Worm (Caenorhabditis elegans) whole organism, L4 larva: ENCODE data around the gene ttr-3.

Experiments used
- F10B5.3 ChIP-seq: sonication (generic microtip); optimal IDR thresholded peaks from 2 replicates; lab custom pipeline; 2016; ENCODE audit warnings: mild to moderate bottlenecking, missing genetic modification characterization, missing compliant biosample characterization
- T20F7.1 ChIP-seq: fragments of 200-800 bp; sonication (Bioruptor generic); optimal IDR thresholded peaks from 2 replicates; lab custom pipeline; 2018; ENCODE audit warnings: mild to moderate bottlenecking, missing genetic modification characterization, missing compliant biosample characterization
- aha-1 ChIP-seq: fragments of 150-350 bp; peaks from one replicate; lab custom pipeline; 2014; ENCODE audit warnings: missing biosample characterization, missing genetic modification characterization
- ama-1 ChIP-seq: fragments of 150-350 bp; optimal IDR thresholded peaks from 2 replicates; lab custom pipeline; 2014; ENCODE audit warnings: inconsistent platforms, mixed read lengths
- attf-4 ChIP-seq: sonication (generic microtip); optimal IDR thresholded peaks from 3 replicates; lab custom pipeline; 2017; ENCODE audit warnings: missing biosample characterization, missing genetic modification characterization
- ceh-20 ChIP-seq: fragments of 200-800 bp; sonication (Bioruptor generic); IDR thresholded peaks from 2 replicates; pipeline ENCODE4 v1.3.6; 2022; ENCODE audit warnings: missing genetic modification reagents, missing genetic modification characterization, missing compliant biosample characterization
- ceh-28 ChIP-seq: fragments of 150-350 bp; optimal IDR thresholded peaks from 2 replicates; lab custom pipeline; 2014; ENCODE audit warnings: missing biosample characterization, missing genetic modification reagents, missing genetic modification characterization
- ceh-82 ChIP-seq: sonication (generic microtip); optimal IDR thresholded peaks from 2 replicates; lab custom pipeline; 2017; ENCODE audit warnings: missing biosample characterization, missing genetic modification characterization
- daf-16 ChIP-seq, 3 experiments: sonication (generic microtip); optimal IDR thresholded peaks; 2 replicates each; lab custom pipeline; 2016 to 2017; ENCODE audit warnings: missing genetic modification characterization in 3 of 3, missing genetic modification reagents in 3 of 3, mild to moderate bottlenecking in 2 of 3, missing compliant biosample characterization in 2 of 3, missing biosample characterization in 1 of 3, moderate library complexity in 1 of 3
- dmd-6 ChIP-seq: fragments of 200-800 bp; sonication (Bioruptor generic); IDR thresholded peaks from 2 replicates; pipeline ENCODE4 v1.3.6; 2022; ENCODE audit warnings: missing genetic modification reagents, missing genetic modification characterization, missing compliant biosample characterization
- dpl-1 ChIP-seq: fragments of 150-350 bp; optimal IDR thresholded peaks from 2 replicates; lab custom pipeline; 2014; ENCODE audit warnings: missing biosample characterization, missing genetic modification reagents, missing genetic modification characterization
- dve-1 ChIP-seq: sonication (generic microtip); optimal IDR thresholded peaks from 2 replicates; lab custom pipeline; 2017; ENCODE audit warnings: antibody characterized with exemption, mild to moderate bottlenecking, missing genetic modification characterization, missing compliant biosample characterization; ENCODE audit not compliant: insufficient read depth
- hlh-11 ChIP-seq: fragments of 200-800 bp; sonication (Bioruptor generic); optimal IDR thresholded peaks from 2 replicates; lab custom pipeline; 2018; ENCODE audit warnings: mild to moderate bottlenecking, missing genetic modification characterization, missing compliant biosample characterization
- hlh-30 ChIP-seq: sonication (generic microtip); optimal IDR thresholded peaks from 2 replicates; lab custom pipeline; 2017; ENCODE audit warnings: antibody characterized with exemption, mild to moderate bottlenecking, missing genetic modification characterization, missing compliant biosample characterization; ENCODE audit not compliant: insufficient read depth
- lin-1 ChIP-seq: fragments of 200-800 bp; sonication (Bioruptor generic); IDR thresholded peaks from 2 replicates; pipeline ENCODE4 v1.3.6; 2022; ENCODE audit warnings: missing genetic modification reagents, missing genetic modification characterization, missing compliant biosample characterization
- lsy-2 ChIP-seq, 2 experiments: fragments of 150-350 bp in 1 of 2; sonication (generic microtip) in 1 of 2; optimal IDR thresholded peaks; 2 replicates each; lab custom pipeline; 2014 to 2017; ENCODE audit warnings: missing biosample characterization in 2 of 2, missing genetic modification characterization in 2 of 2
- madf-5 ChIP-seq, 2 experiments: fragments of 200-800 bp; sonication (Bioruptor generic); IDR thresholded peaks; 2 replicates each; pipeline ENCODE4 v1.3.6; 2022; ENCODE audit warnings: missing compliant biosample characterization in 2 of 2, missing genetic modification characterization in 2 of 2
- mep-1 ChIP-seq: fragments of 150-350 bp; sonication (generic microtip); optimal IDR thresholded peaks from 3 replicates; lab custom pipeline; 2014; ENCODE audit warnings: missing biosample characterization, missing genetic modification characterization
- mxl-2 ChIP-seq: fragments of 200-800 bp; sonication (Bioruptor generic); conservative IDR thresholded peaks from 2 replicates; pipeline ENCODE4 v1.3.6; 2022; ENCODE audit warnings: missing genetic modification reagents, missing genetic modification characterization, missing compliant biosample characterization
- mxl-3 ChIP-seq: fragments of 200-800 bp; sonication (Bioruptor generic); optimal IDR thresholded peaks from 2 replicates; lab custom pipeline; 2018; ENCODE audit warnings: mild to moderate bottlenecking, missing genetic modification characterization, missing compliant biosample characterization
- nhr-11 ChIP-seq: fragments of 150-350 bp; optimal IDR thresholded peaks from 2 replicates; lab custom pipeline; 2014; ENCODE audit warnings: missing biosample characterization, missing genetic modification characterization
- nhr-28 ChIP-seq: fragments of 150-350 bp; optimal IDR thresholded peaks from 2 replicates; lab custom pipeline; 2014; ENCODE audit warnings: missing biosample characterization, missing genetic modification characterization
- nhr-77 ChIP-seq: fragments of 150-350 bp; optimal IDR thresholded peaks from 2 replicates; lab custom pipeline; 2014; ENCODE audit warnings: missing biosample characterization, missing genetic modification characterization
- php-3 ChIP-seq: fragments of 200-800 bp; sonication (Bioruptor generic); IDR thresholded peaks from 2 replicates; pipeline ENCODE4 v1.3.6; 2022; ENCODE audit warnings: missing genetic modification reagents, missing genetic modification characterization, missing compliant biosample characterization
- pqm-1 ChIP-seq: sonication (generic microtip); optimal IDR thresholded peaks from 2 replicates; lab custom pipeline; 2017; ENCODE audit warnings: missing biosample characterization, missing genetic modification characterization
- skn-1 ChIP-seq: fragments of 150-350 bp; optimal IDR thresholded peaks from 2 replicates; lab custom pipeline; 2014; ENCODE audit warnings: missing biosample characterization, missing genetic modification characterization
- unc-62 ChIP-seq, 3 experiments: fragments of 150-350 bp in 1 of 3; sonication (generic microtip); optimal IDR thresholded peaks in 2 of 3; peaks in 1 of 3; 1 replicate in 1 of 3; 2 replicates in 2 of 3; lab custom pipeline; 2014 to 2017; ENCODE audit warnings: missing biosample characterization in 3 of 3, missing genetic modification characterization in 3 of 3, missing genetic modification reagents in 3 of 3, missing genotype in 1 of 3
- zfp-3 ChIP-seq: fragments of 200-800 bp; sonication (Bioruptor generic); conservative IDR thresholded peaks from 2 replicates; pipeline ENCODE4 v1.3.6; 2022; ENCODE audit warnings: missing genetic modification reagents, missing genetic modification characterization, missing compliant biosample characterization
- zip-2 ChIP-seq: fragments of 150-350 bp; optimal IDR thresholded peaks from 2 replicates; lab custom pipeline; 2014; ENCODE audit warnings: missing biosample characterization, missing genetic modification characterization

Gene ttr-3

DNA sequence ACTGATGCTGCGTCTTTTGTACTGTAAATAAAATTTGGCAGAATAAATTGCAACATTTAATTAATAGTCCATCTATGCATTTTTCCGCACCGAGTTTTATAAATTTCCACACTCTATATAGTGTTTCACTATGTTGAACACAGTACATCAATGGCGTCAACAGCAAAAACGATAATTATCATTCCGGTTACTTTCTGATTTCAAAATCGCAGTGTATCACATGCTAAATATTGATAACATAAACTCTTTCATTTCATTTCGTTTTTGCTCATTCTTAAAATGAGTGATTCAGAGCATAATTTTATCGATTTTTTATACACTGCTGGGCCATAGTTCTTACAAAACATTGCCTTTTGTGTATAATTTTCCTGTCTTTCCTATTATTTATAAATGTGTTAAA lies 4.2 kb downstream of the ttr-3 start:
- TF ChIP-seq zfp-3 (GFP tag; lab: Robert Waterston, UW) (no peak), ama-1 (no peak), nhr-28 (tag; lab: Kevin White, UChicago) (peak; percentile 56), daf-16 (GFP tag; optimal IDR thresholded peaks at IDR 0.05; lab: Kevin White, UChicago) (no peak), daf-16 (tag; optimal IDR thresholded peaks at IDR 0.05; lab: Kevin White, UChicago) (peak; percentile 86), pqm-1 (tag; lab: Kevin White, UChicago) (peak; percentile 9), nhr-77 (peak; percentile 11), dve-1 (tag; lab: Kevin White, UChicago) (peak; percentile 38), mep-1 (no peak), hlh-11 (tag; lab: Kevin White, UChicago) (peak; percentile 11), ceh-82 (tag; lab: Kevin White, UChicago) (no peak), zip-2 (no peak), hlh-30 (tag; lab: Kevin White, UChicago) (peak; percentile 16), dpl-1 (GFP tag; lab: Kevin White, UChicago) (no peak)

DNA sequence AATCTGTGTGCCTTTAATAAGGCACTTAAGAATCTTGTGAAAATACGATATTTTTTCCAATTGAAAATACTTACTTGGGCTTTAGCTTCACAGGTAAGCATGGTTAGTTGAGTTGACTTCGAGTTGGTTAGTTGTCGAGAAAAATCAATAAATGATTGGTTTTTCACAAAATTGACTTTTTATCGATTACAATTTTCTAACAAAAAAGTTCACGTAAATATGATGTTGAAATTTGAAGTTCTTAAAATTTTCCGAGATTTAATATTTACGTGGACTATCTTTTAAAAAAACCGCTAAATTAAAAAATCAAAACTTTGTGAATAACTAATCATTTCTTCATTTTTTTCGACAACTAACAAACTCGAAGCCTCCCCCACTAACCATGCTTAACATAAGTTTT lies 5.8 kb downstream of the ttr-3 start, which contains the start of gene F40F12.3:
Gene F40F12.3, minus strand, starts transcription at position 101 of the 400 bp plus-strand sequence.
- TF ChIP-seq daf-16 (GFP tag; optimal IDR thresholded peaks at IDR 0.05; lab: Kevin White, UChicago) (no peak), daf-16 (tag; optimal IDR thresholded peaks at IDR 0.05; lab: Kevin White, UChicago) (no peak), skn-1 (tag; lab: Kevin White, UChicago) (no peak), hlh-30 (tag; lab: Kevin White, UChicago) (no peak)

- TF ChIP-seq aha-1 (tag; lab: Kevin White, UChicago) = peak; percentile 59
- peak; percentile 67 for TF ChIP-seq hlh-30 (tag; lab: Kevin White, UChicago)
- TF ChIP-seq dmd-6 (GFP tag; lab: Robert Waterston, UW) = peak; percentile 76
- peak; percentile 75 for TF ChIP-seq dve-1 (tag; lab: Kevin White, UChicago)
- TF ChIP-seq mxl-2 (GFP tag; lab: Robert Waterston, UW) = no peak
- TF ChIP-seq nhr-77 = peak; percentile 40
- TF ChIP-seq hlh-11 (tag; lab: Kevin White, UChicago) = peak; percentile 49
- peak; percentile 61 for TF ChIP-seq nhr-28 (tag; lab: Kevin White, UChicago)
- TF ChIP-seq mxl-3 (GFP tag; lab: Kevin White, UChicago) = peak; percentile 25
- 0 out of 2 replicates have a peak, but pooled peaks have one; percentile 12 for TF ChIP-seq php-3 (GFP tag; lab: Robert Waterston, UW)
- TF ChIP-seq ceh-20 (GFP tag; lab: Robert Waterston, UW) = no peak
- TF ChIP-seq T20F7.1 (GFP tag; lab: Kevin White, UChicago) = peak; percentile 14
- no peak for TF ChIP-seq daf-16 (GFP tag; optimal IDR thresholded peaks at IDR 0.05; lab: Kevin White, UChicago)
- peak; percentile 99 for TF ChIP-seq daf-16 (tag; optimal IDR thresholded peaks at IDR 0.05; lab: Kevin White, UChicago)
- peak; percentile 94 for TF ChIP-seq pqm-1 (tag; lab: Kevin White, UChicago)
- peak in 1 of 2 experiments; percentile 3 for TF ChIP-seq lsy-2 (tag; optimal IDR thresholded peaks at IDR 0.05; lab: Kevin White, UChicago)
- TF ChIP-seq F10B5.3 = no peak
Observed at ce11 chrIII:9913722-9914121, 12.8 kb downstream of the ttr-3 start, which contains the start of gene cbp-3. cbp-3 (plus strand) TSS chrIII:9913993.

- TF ChIP-seq attf-4 (tag; lab: Kevin White, UChicago) (no peak), aha-1 (tag; lab: Kevin White, UChicago) (peak; percentile 96), dve-1 (tag; lab: Kevin White, UChicago) (peak; percentile 62), madf-5 (GFP tag; IDR thresholded peaks at IDR 0.05; lab: Robert Waterston, UW) (no peak), hlh-30 (tag; lab: Kevin White, UChicago) (peak; percentile 41), lsy-2 (tag; optimal IDR thresholded peaks at IDR 0.05; lab: Kevin White, UChicago) (no peak), ceh-28 (tag; lab: Kevin White, UChicago) (no peak), dmd-6 (GFP tag; lab: Robert Waterston, UW) (peak; percentile 44), unc-62 (GFP tag; optimal IDR thresholded peaks at IDR 0.05 in 1 of 2; lab: Kevin White, UChicago) (no peak), unc-62 (tag; optimal IDR thresholded peaks at IDR 0.05; lab: Kevin White, UChicago) (no peak), nhr-11 (tag; lab: Kevin White, UChicago) (no peak), daf-16 (GFP tag; optimal IDR thresholded peaks at IDR 0.05; lab: Kevin White, UChicago) (no peak), daf-16 (tag; optimal IDR thresholded peaks at IDR 0.05; lab: Kevin White, UChicago) (peak; percentile 48), php-3 (GFP tag; lab: Robert Waterston, UW) (0 out of 2 replicates have a peak, but pooled peaks have one; percentile 55), lin-1 (no peak), nhr-28 (tag; lab: Kevin White, UChicago) (peak; percentile 0), hlh-11 (tag; lab: Kevin White, UChicago) (peak; percentile 34)
Observed at ce11 chrIII:9912998-9913397, 13.6 kb downstream of the ttr-3 start.
